Fruit fly (Drosophila melanogaster) Kc167 (cell line): ENCODE measurements around the gene CG42650.

ENCODE experiments used
- Sin3A ChIP-seq: fragments of >200 bp; optimal IDR thresholded peaks from 2 replicates; lab custom pipeline; 2018; ENCODE audit warnings: missing external identifiers
- h ChIP-seq: fragments of >200 bp; optimal IDR thresholded peaks from 3 replicates; lab custom pipeline; 2018; ENCODE audit warnings: missing external identifiers
- insv ChIP-seq: fragments of >200 bp; optimal IDR thresholded peaks from 3 replicates; lab custom pipeline; 2018; ENCODE audit warnings: missing external identifiers
- psq ChIP-seq: fragments of >200 bp; optimal IDR thresholded peaks from 2 replicates; lab custom pipeline; 2017; ENCODE audit warnings: missing external identifiers
- ttk ChIP-seq: sonication (Bioruptor generic); optimal IDR thresholded peaks from 2 replicates; lab custom pipeline; 2017; ENCODE audit warnings: missing external identifiers

- no peak for TF ChIP-seq h (lab: Kevin White, UChicago)
- no peak for TF ChIP-seq ttk (lab: Kevin White, UChicago)
- TF ChIP-seq insv (lab: Kevin White, UChicago) = no peak
- no peak for TF ChIP-seq Sin3A (lab: Kevin White, UChicago)
- TF ChIP-seq psq = no peak
Measured at dm6 chr3R:7441359-7441758, 50.1 kb downstream of the CG42650 start.
